Worm (Caenorhabditis elegans) whole organism, young adult: Measurements from ENCODE around the gene hlh-30.

Source experiments
- B0019.2 ChIP-seq: fragments of 200-800 bp; sonication (Bioruptor generic); conservative IDR thresholded peaks from 2 replicates; pipeline ENCODE4 v1.3.6; 2022; ENCODE audit warnings: missing genetic modification reagents, missing genetic modification characterization, missing compliant biosample characterization
- B0035.1 ChIP-seq: sonication (generic microtip); optimal IDR thresholded peaks from 2 replicates; lab custom pipeline; 2016; ENCODE audit warnings: missing genetic modification characterization, mild to moderate bottlenecking, missing compliant biosample characterization, missing genotype, missing genetic modification reagents
- C06A6.2 ChIP-seq: fragments of 200-800 bp; sonication (Bioruptor generic); conservative IDR thresholded peaks from 2 replicates; pipeline ENCODE4 v1.3.6; 2022; ENCODE audit warnings: missing genetic modification characterization, missing compliant biosample characterization
- C17E4.6 ChIP-seq: fragments of 200-800 bp; sonication (Bioruptor generic); IDR thresholded peaks from 2 replicates; pipeline ENCODE4 v1.3.6; 2022; ENCODE audit warnings: missing genetic modification reagents, missing genetic modification characterization, missing compliant biosample characterization
- D2030.7 ChIP-seq: fragments of 200-800 bp; sonication (Bioruptor generic); IDR thresholded peaks from 2 replicates; pipeline ENCODE4 v1.3.6; 2022; ENCODE audit warnings: missing genetic modification reagents, missing genetic modification characterization, missing compliant biosample characterization
- F33H1.4 ChIP-seq: fragments of 200-800 bp; sonication (Bioruptor generic); IDR thresholded peaks from 2 replicates; pipeline ENCODE4 v1.3.6; 2022; ENCODE audit warnings: missing genetic modification reagents, missing genetic modification characterization, missing compliant biosample characterization
- F49E8.2 ChIP-seq: sonication (generic microtip); optimal IDR thresholded peaks from 3 replicates; lab custom pipeline; 2017; ENCODE audit warnings: missing genetic modification characterization, mild to moderate bottlenecking, missing compliant biosample characterization, antibody characterized with exemption, moderate library complexity; ENCODE audit not compliant: insufficient read depth
- F55B11.4 ChIP-seq: sonication (generic microtip); optimal IDR thresholded peaks from 2 replicates; lab custom pipeline; 2016; ENCODE audit warnings: missing compliant biosample characterization, missing genetic modification characterization, borderline replicate concordance; ENCODE audit not compliant: insufficient read depth
- F57A8.1 ChIP-seq: fragments of 200-800 bp; sonication (Bioruptor generic); optimal IDR thresholded peaks from 2 replicates; lab custom pipeline; 2018; ENCODE audit warnings: mild to moderate bottlenecking, missing genetic modification characterization, moderate library complexity, missing compliant biosample characterization
- Y53G8AR.9 ChIP-seq: fragments of 200-800 bp; sonication (Bioruptor generic); conservative IDR thresholded peaks from 2 replicates; pipeline ENCODE4 v1.3.6; 2022; ENCODE audit warnings: missing genetic modification reagents, missing genetic modification characterization, missing compliant biosample characterization
- Y79H2A.3 ChIP-seq: fragments of 200-800 bp; sonication (Bioruptor generic); conservative IDR thresholded peaks from 2 replicates; pipeline ENCODE4 v1.3.6; 2022; ENCODE audit warnings: missing genetic modification reagents, missing genetic modification characterization, missing compliant biosample characterization
- Y95B8A.8 ChIP-seq: fragments of 200-800 bp; sonication (Bioruptor generic); IDR thresholded peaks from 2 replicates; pipeline ENCODE4 v1.3.6; 2022; ENCODE audit warnings: missing genetic modification reagents, missing genetic modification characterization, missing compliant biosample characterization
- akir-1 ChIP-seq: fragments of 200-800 bp; sonication (Bioruptor generic); optimal IDR thresholded peaks from 2 replicates; lab custom pipeline; 2018; ENCODE audit warnings: mild to moderate bottlenecking, missing genetic modification characterization, moderate library complexity, missing compliant biosample characterization
- athp-1 ChIP-seq: sonication (generic microtip); optimal IDR thresholded peaks from 2 replicates; lab custom pipeline; 2017; ENCODE audit warnings: mild to moderate bottlenecking, missing genetic modification characterization, missing compliant biosample characterization
- attf-3 ChIP-seq: fragments of 200-800 bp; sonication (Bioruptor generic); conservative IDR thresholded peaks from 2 replicates; pipeline ENCODE4 v1.3.6; 2022; ENCODE audit warnings: missing genetic modification reagents, missing genetic modification characterization, missing compliant biosample characterization
- attf-6 ChIP-seq: fragments of 200-800 bp; sonication (Bioruptor generic); IDR thresholded peaks from 2 replicates; pipeline ENCODE4 v1.3.6; 2022; ENCODE audit warnings: missing genetic modification reagents, missing genetic modification characterization, missing compliant biosample characterization
- bed-2 ChIP-seq: fragments of 200-800 bp; sonication (Bioruptor generic); IDR thresholded peaks from 2 replicates; pipeline ENCODE4 v1.3.6; 2022; ENCODE audit warnings: missing genetic modification reagents, missing genetic modification characterization, missing compliant biosample characterization
- cebp-2 ChIP-seq: fragments of 200-800 bp; sonication (Bioruptor generic); IDR thresholded peaks from 2 replicates; pipeline ENCODE4 v1.3.6; 2022; ENCODE audit warnings: missing genetic modification characterization, missing compliant biosample characterization
- ceh-100 ChIP-seq: fragments of 200-800 bp; sonication (Bioruptor generic); IDR thresholded peaks from 2 replicates; pipeline ENCODE4 v1.3.6; 2022; ENCODE audit warnings: missing genetic modification reagents, missing genetic modification characterization, missing compliant biosample characterization
- ceh-40 ChIP-seq: fragments of 200-800 bp; sonication (Bioruptor generic); IDR thresholded peaks from 2 replicates; pipeline ENCODE4 v1.3.6; 2022; ENCODE audit warnings: missing genetic modification characterization, missing compliant biosample characterization
- egrh-3 ChIP-seq: fragments of 200-800 bp; sonication (Bioruptor generic); IDR thresholded peaks from 2 replicates; pipeline ENCODE4 v1.3.6; 2022; ENCODE audit warnings: missing genetic modification reagents, missing genetic modification characterization, missing compliant biosample characterization
- ekl-4 ChIP-seq: fragments of 200-800 bp; sonication (Bioruptor generic); IDR thresholded peaks from 2 replicates; pipeline ENCODE4 v1.3.6; 2022; ENCODE audit warnings: missing genetic modification reagents, missing genetic modification characterization, missing compliant biosample characterization
- fkh-3 ChIP-seq: sonication (generic microtip); optimal IDR thresholded peaks from 2 replicates; lab custom pipeline; 2016; ENCODE audit warnings: mild to moderate bottlenecking, missing genetic modification characterization, missing compliant biosample characterization
- gei-17 ChIP-seq: fragments of 200-800 bp; sonication (Bioruptor generic); optimal IDR thresholded peaks from 2 replicates; lab custom pipeline; 2018; ENCODE audit warnings: mild to moderate bottlenecking, missing genetic modification characterization, missing compliant biosample characterization
- him-1 ChIP-seq: sonication (generic microtip); optimal IDR thresholded peaks from 2 replicates; lab custom pipeline; 2016; ENCODE audit warnings: missing genotype, missing genetic modification reagents, missing genetic modification characterization, missing compliant biosample characterization
- hrde-1 ChIP-seq: sonication (generic microtip); optimal IDR thresholded peaks from 2 replicates; lab custom pipeline; 2016; ENCODE audit warnings: missing genetic modification characterization, mild to moderate bottlenecking, missing compliant biosample characterization, moderate library complexity, missing genotype, missing genetic modification reagents, borderline replicate concordance
- lag-1 ChIP-seq: fragments of 200-800 bp; sonication (Bioruptor generic); IDR thresholded peaks from 2 replicates; pipeline ENCODE4 v1.3.6; 2022; ENCODE audit warnings: missing genetic modification reagents, missing genetic modification characterization, missing compliant biosample characterization
- let-607 ChIP-seq, 2 experiments: fragments of 200-800 bp in 1 of 2; sonication (Bioruptor generic) in 1 of 2; sonication (generic microtip) in 1 of 2; optimal IDR thresholded peaks; 2 replicates each; lab custom pipeline; 2016 to 2018; ENCODE audit warnings: mild to moderate bottlenecking in 2 of 2, missing compliant biosample characterization in 2 of 2, missing genetic modification characterization in 2 of 2, moderate library complexity in 2 of 2, missing genotype in 1 of 2
- lin-26 ChIP-seq: fragments of 200-800 bp; sonication (Bioruptor generic); IDR thresholded peaks from 2 replicates; pipeline ENCODE4 v1.3.6; 2022; ENCODE audit warnings: missing genetic modification reagents, missing genetic modification characterization, missing compliant biosample characterization
- madf-3 ChIP-seq: fragments of 200-800 bp; sonication (Bioruptor generic); IDR thresholded peaks from 2 replicates; pipeline ENCODE4 v1.3.6; 2022; ENCODE audit warnings: missing genetic modification reagents, missing genetic modification characterization, missing compliant biosample characterization
- mcd-1 ChIP-seq: fragments of 200-800 bp; sonication (Bioruptor generic); IDR thresholded peaks from 2 replicates; pipeline ENCODE4 v1.3.6; 2022; ENCODE audit warnings: missing genetic modification reagents, missing genetic modification characterization, missing compliant biosample characterization
- mel-28 ChIP-seq: sonication (generic microtip); optimal IDR thresholded peaks from 2 replicates; lab custom pipeline; 2016; ENCODE audit warnings: borderline replicate concordance, mild to moderate bottlenecking, missing genetic modification characterization, missing compliant biosample characterization
- mes-4 ChIP-seq: sonication (generic microtip); optimal IDR thresholded peaks from 2 replicates; lab custom pipeline; 2016; ENCODE audit warnings: missing genotype, missing genetic modification characterization, missing compliant biosample characterization
- nfya-2 ChIP-seq: fragments of 200-800 bp; sonication (Bioruptor generic); IDR thresholded peaks from 2 replicates; pipeline ENCODE4 v1.3.6; 2022; ENCODE audit warnings: missing genetic modification reagents, missing genetic modification characterization, missing compliant biosample characterization
- nhr-179 ChIP-seq: sonication (generic microtip); optimal IDR thresholded peaks from 2 replicates; lab custom pipeline; 2016; ENCODE audit warnings: mild to moderate bottlenecking, missing genetic modification characterization, missing compliant biosample characterization
- pha-4 ChIP-seq: fragments of 150-350 bp; sonication (generic microtip); optimal IDR thresholded peaks from 2 replicates; lab custom pipeline; 2014; ENCODE audit warnings: missing biosample characterization, missing genetic modification reagents, missing genetic modification characterization
- rec-8 ChIP-seq, 2 experiments: sonication (generic microtip); optimal IDR thresholded peaks; 2 replicates each; lab custom pipeline; 2016; ENCODE audit warnings: mild to moderate bottlenecking in 2 of 2, missing genetic modification characterization in 2 of 2, missing genetic modification reagents in 2 of 2, missing genotype in 2 of 2, missing biosample characterization in 1 of 2, missing compliant biosample characterization in 1 of 2, moderate library complexity in 1 of 2
- repo-1 ChIP-seq: sonication (generic microtip); optimal IDR thresholded peaks from 2 replicates; lab custom pipeline; 2017; ENCODE audit warnings: mild to moderate bottlenecking, missing genetic modification characterization, missing compliant biosample characterization
- rpc-1 ChIP-seq, 2 experiments: fragments of 150-350 bp in 1 of 2; sonication (generic microtip) in 1 of 2; optimal IDR thresholded peaks; 2 replicates each; lab custom pipeline; 2014 to 2018; ENCODE audit warnings: missing biosample characterization in 1 of 2, missing genetic modification characterization in 1 of 2, missing genetic modification reagents in 1 of 2, missing genotype in 1 of 2
- snpc-1.1 ChIP-seq: sonication (generic microtip); optimal IDR thresholded peaks from 2 replicates; lab custom pipeline; 2017; ENCODE audit warnings: missing genetic modification characterization, mild to moderate bottlenecking, missing compliant biosample characterization, antibody characterized with exemption, moderate library complexity, missing genotype, missing genetic modification reagents; ENCODE audit not compliant: insufficient read depth
- snpc-3.4 ChIP-seq: sonication (generic microtip); optimal IDR thresholded peaks from 2 replicates; lab custom pipeline; 2017; ENCODE audit warnings: missing genetic modification characterization, mild to moderate bottlenecking, missing compliant biosample characterization, antibody characterized with exemption, moderate library complexity, missing genotype, missing genetic modification reagents
- sptf-2 ChIP-seq: fragments of 200-800 bp; sonication (Bioruptor generic); optimal IDR thresholded peaks from 2 replicates; lab custom pipeline; 2018; ENCODE audit warnings: mild to moderate bottlenecking, missing genetic modification characterization, missing compliant biosample characterization
- tbp1 ChIP-seq: fragments of 200-800 bp; sonication (Bioruptor generic); optimal IDR thresholded peaks from 2 replicates; lab custom pipeline; 2018; ENCODE audit warnings: mild to moderate bottlenecking, missing genetic modification characterization, missing compliant biosample characterization
- unc-130 ChIP-seq: sonication (generic microtip); optimal IDR thresholded peaks from 2 replicates; lab custom pipeline; 2016; ENCODE audit warnings: missing genetic modification reagents, missing genetic modification characterization, missing compliant biosample characterization
- unc-62 ChIP-seq: fragments of 150-350 bp; optimal IDR thresholded peaks from 2 replicates; lab custom pipeline; 2014; ENCODE audit warnings: missing biosample characterization, missing genetic modification reagents, missing genetic modification characterization
- xnd-1 ChIP-seq: sonication (generic microtip); optimal IDR thresholded peaks from 2 replicates; lab custom pipeline; 2016; ENCODE audit warnings: missing genotype, missing genetic modification reagents, missing genetic modification characterization, missing compliant biosample characterization
- ztf-6 ChIP-seq: fragments of 200-800 bp; sonication (Bioruptor generic); IDR thresholded peaks from 2 replicates; pipeline ENCODE4 v1.3.6; 2022; ENCODE audit warnings: missing genetic modification reagents, missing genetic modification characterization, missing compliant biosample characterization

Gene hlh-30

DNA sequence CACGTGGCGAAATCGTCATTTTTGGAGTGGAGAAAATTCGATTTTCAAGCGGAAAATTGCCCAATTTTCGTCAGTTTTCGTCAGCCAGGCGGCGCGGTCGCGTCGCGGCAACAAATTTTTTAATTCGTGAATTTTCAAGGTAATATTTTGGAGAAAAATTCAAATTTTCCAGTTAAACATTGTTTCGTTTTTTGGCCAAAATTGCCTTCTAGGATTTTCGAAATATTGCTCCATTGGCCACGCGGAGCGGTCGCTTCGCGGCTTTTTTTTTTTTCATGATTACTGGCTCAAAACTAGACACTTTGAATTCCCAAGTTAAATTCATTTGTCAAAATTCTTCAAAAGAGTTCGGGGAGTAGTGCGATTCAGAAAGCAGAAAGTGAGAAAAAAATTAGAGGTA is 12.9 kb upstream of the hlh-30 start (continued):
- TF ChIP-seq ceh-40 (GFP tag; lab: Robert Waterston, UW) (no peak), akir-1 (GFP tag; lab: Kevin White, UChicago) (no peak), F49E8.2 (peak; percentile 43), nhr-179 (tag; lab: Kevin White, UChicago) (no peak), mes-4 (tag; lab: Kevin White, UChicago) (no peak), mel-28 (no peak), unc-130 (GFP tag; lab: Kevin White, UChicago) (peak; percentile 43), let-607 (tag; optimal IDR thresholded peaks at IDR 0.05; lab: Kevin White, UChicago) (no peak), hrde-1 (tag; lab: Kevin White, UChicago) (peak; percentile 87), Y53G8AR.9 (peak; percentile 59; the same call in 1 of the 2 replicates), rpc-1 (optimal IDR thresholded peaks at IDR 0.05; lab: Kevin White, UChicago) (no peak), rpc-1 (tag; optimal IDR thresholded peaks at IDR 0.05; lab: Kevin White, UChicago) (no peak), ztf-6 (GFP tag; lab: Robert Waterston, UW) (no peak), xnd-1 (peak; percentile 35), attf-3 (GFP tag; lab: Robert Waterston, UW) (no peak), snpc-1.1 (tag; lab: Kevin White, UChicago) (peak; percentile 22), F55B11.4 (tag; lab: Kevin White, UChicago) (no peak), lin-26 (GFP tag; lab: Robert Waterston, UW) (peak; percentile 80), C06A6.2 (GFP tag; lab: Robert Waterston, UW) (no peak), mcd-1 (GFP tag; lab: Robert Waterston, UW) (peak; percentile 27; the same call in 1 of the 2 replicates), snpc-3.4 (peak; percentile 49), F57A8.1 (GFP tag; lab: Kevin White, UChicago) (no peak), egrh-3 (GFP tag; lab: Robert Waterston, UW) (no peak), athp-1 (tag; lab: Kevin White, UChicago) (peak; percentile 86), gei-17 (GFP tag; lab: Kevin White, UChicago) (no peak), lag-1 (GFP tag; lab: Robert Waterston, UW) (no peak), unc-62 (GFP tag; lab: Kevin White, UChicago) (no peak), nfya-2 (GFP tag; lab: Robert Waterston, UW) (no peak), B0035.1 (tag; lab: Kevin White, UChicago) (no peak), tbp1 (GFP tag; lab: Kevin White, UChicago) (peak; percentile 33), him-1 (tag; lab: Kevin White, UChicago) (peak; percentile 57), ekl-4 (peak; percentile 69), attf-6 (peak; percentile 74), pha-4 (tag; lab: Kevin White, UChicago) (no peak), B0019.2 (GFP tag; lab: Robert Waterston, UW) (no peak), cebp-2 (GFP tag; lab: Robert Waterston, UW) (no peak), rec-8 (tag; optimal IDR thresholded peaks at IDR 0.05; lab: Kevin White, UChicago) (no peak), bed-2 (GFP tag; lab: Robert Waterston, UW) (no peak), F33H1.4 (peak; percentile 21; the same call in 1 of the 2 replicates), Y79H2A.3 (GFP tag; lab: Robert Waterston, UW) (no peak; the same call in none of the 2 replicates), fkh-3 (tag; lab: Kevin White, UChicago) (no peak), C17E4.6 (GFP tag; lab: Robert Waterston, UW) (peak; percentile 68; the same call in 1 of the 2 replicates), Y95B8A.8 (GFP tag; lab: Robert Waterston, UW) (peak; percentile 58; the same call in 1 of the 2 replicates), sptf-2 (GFP tag; lab: Kevin White, UChicago) (no peak), ceh-100 (0 out of 2 replicates have a peak, but pooled peaks have one; percentile 41), repo-1 (tag; lab: Kevin White, UChicago) (no peak), madf-3 (peak; percentile 77; the same call in 1 of the 2 replicates), D2030.7 (peak; percentile 38; the same call in 1 of the 2 replicates)
